Fruit fly (Drosophila melanogaster): Measurements from ENCODE around the gene CG7330.

The CG7330 gene

DNA sequence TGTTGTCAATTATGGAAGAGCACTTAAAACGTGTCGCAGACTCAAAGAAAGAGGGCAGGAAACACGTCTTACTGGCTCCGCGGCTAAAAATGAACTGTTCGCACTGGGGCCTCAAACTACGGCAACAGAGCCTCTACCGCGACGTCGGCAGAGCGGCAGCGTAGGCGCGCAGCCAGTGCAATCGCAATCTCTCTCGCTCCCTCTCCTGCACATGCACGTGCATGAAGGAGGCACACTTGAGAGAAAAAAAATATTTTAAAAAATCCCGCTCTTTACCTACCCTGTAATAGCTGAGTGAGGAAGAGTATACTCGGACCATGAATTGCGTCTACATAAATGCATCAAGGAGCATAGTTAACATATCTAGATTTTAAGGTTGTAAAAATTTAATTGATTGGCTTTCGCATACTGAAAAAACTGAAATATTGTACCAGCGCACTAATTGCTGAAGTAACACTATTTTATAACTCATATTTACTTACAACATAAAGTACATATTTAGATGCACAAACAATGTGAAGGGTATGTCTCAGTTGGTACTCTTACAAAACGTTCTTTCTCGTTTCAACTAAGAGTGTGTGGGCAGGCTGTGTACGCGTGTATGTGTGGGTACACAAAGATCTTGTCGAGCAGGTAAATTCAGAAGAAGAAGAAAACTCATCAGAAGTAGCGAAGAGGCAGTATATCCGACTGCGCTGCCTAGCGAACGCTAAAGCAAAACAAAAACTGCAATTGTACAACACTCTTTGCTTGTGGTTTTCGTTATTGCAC is 37.0 kb downstream of the CG7330 start, which contains the start of gene hid (continued):
- TF ChIP-seq H15 (GFP tag; IDR thresholded peaks at IDR 0.05): 0 out of 3 replicates have a peak, but pooled peaks have one; percentile 44
- no peak for TF ChIP-seq CG2129 (GFP tag; IDR thresholded peaks at IDR 0.05; ENCODE audit: partially characterized antibody)
- TF ChIP-seq gem (tag; optimal IDR thresholded peaks at IDR 0.05): peak; percentile 91
- TF ChIP-seq Vsx1 (GFP tag; optimal IDR thresholded peaks at IDR 0.05): peak; percentile 73
- TF ChIP-seq onecut (GFP tag; IDR thresholded peaks at IDR 0.05): peak; percentile 76
- TF ChIP-seq CG2875 (GFP tag; optimal IDR thresholded peaks at IDR 0.05): peak; percentile 67
- TF ChIP-seq CG14667 (GFP tag; IDR thresholded peaks at IDR 0.05): peak; percentile 74
- peak; percentile 70; the same call in 1 of the 3 replicates for TF ChIP-seq ci (GFP tag; IDR thresholded peaks at IDR 0.05)
- peak; percentile 79 for TF ChIP-seq CG17359 (tag; optimal IDR thresholded peaks at IDR 0.05)
- TF ChIP-seq CG12391 (tag; optimal IDR thresholded peaks at IDR 0.05): peak; percentile 86
- peak; percentile 60 for TF ChIP-seq CG13296 (GFP tag; optimal IDR thresholded peaks at IDR 0.05)
- TF ChIP-seq Camta (GFP tag; optimal IDR thresholded peaks at IDR 0.05): peak; percentile 88
- peak; percentile 50 for TF ChIP-seq CG31388 (GFP tag; optimal IDR thresholded peaks at IDR 0.05)
- TF ChIP-seq CG18599 (GFP tag; optimal IDR thresholded peaks at IDR 0.05): peak; percentile 80
- TF ChIP-seq CG9932 (GFP tag; IDR thresholded peaks at IDR 0.05): peak; percentile 67
- peak; percentile 95 for TF ChIP-seq CG3163 (GFP tag; optimal IDR thresholded peaks at IDR 0.05)
- peak; percentile 84 for TF ChIP-seq CG1529 (GFP tag; optimal IDR thresholded peaks at IDR 0.05)
- peak; percentile 82 for TF ChIP-seq Atf3 (GFP tag; optimal IDR thresholded peaks at IDR 0.05)
- TF ChIP-seq CG11560 (tag; IDR thresholded peaks at IDR 0.05): peak; percentile 51; the same call in 1 of the 3 replicates
- peak; percentile 62 for TF ChIP-seq crc (GFP tag; optimal IDR thresholded peaks at IDR 0.05)
- peak; percentile 73 for TF ChIP-seq CG2202 (tag; optimal IDR thresholded peaks at IDR 0.05)
- peak; percentile 61 for TF ChIP-seq scrt (GFP tag; optimal IDR thresholded peaks at IDR 0.05)
- TF ChIP-seq fru (optimal IDR thresholded peaks at IDR 0.05): no peak
- peak; percentile 76 for TF ChIP-seq BtbVII (GFP tag; optimal IDR thresholded peaks at IDR 0.05)
- TF ChIP-seq ewg (GFP tag; optimal IDR thresholded peaks at IDR 0.05): peak; percentile 71
- peak; percentile 98 for TF ChIP-seq D19B (GFP tag; optimal IDR thresholded peaks at IDR 0.05)
- TF ChIP-seq Nf-YB (GFP tag; optimal IDR thresholded peaks at IDR 0.05): peak; percentile 76
- 0 out of 2 replicates have a peak, but pooled peaks have one; percentile 34 for TF ChIP-seq CG43689 (GFP tag; IDR thresholded peaks at IDR 0.05)
- TF ChIP-seq CG1647 (GFP tag; optimal IDR thresholded peaks at IDR 0.05): peak; percentile 68
- peak; percentile 72; the same call in 2 of the 3 replicates for TF ChIP-seq so (GFP tag; IDR thresholded peaks at IDR 0.05)
- peak; percentile 47; the same call in 1 of the 2 replicates for TF ChIP-seq bowl (GFP tag; IDR thresholded peaks at IDR 0.05)
- peak; percentile 89 for TF ChIP-seq sqz (GFP tag; optimal IDR thresholded peaks at IDR 0.05)
- TF ChIP-seq zfh1 (GFP tag; IDR thresholded peaks at IDR 0.05): peak; percentile 78
- peak; percentile 85 for TF ChIP-seq CG8290 (GFP tag; optimal IDR thresholded peaks at IDR 0.05)
- peak; percentile 43 to 70 for TF ChIP-seq CG8290 (tag; optimal IDR thresholded peaks at IDR 0.05)
- peak in 1 of 3 experiments; percentile 92 for TF ChIP-seq Stat92E (GFP tag; optimal IDR thresholded peaks at IDR 0.05)
- TF ChIP-seq CG7987 (GFP tag; optimal IDR thresholded peaks at IDR 0.05): peak; percentile 61
- TF ChIP-seq BEAF-32 (GFP tag; optimal IDR thresholded peaks at IDR 0.05): no peak
- TF ChIP-seq CG32767 (GFP tag; IDR thresholded peaks at IDR 0.05): peak; percentile 84; the same call in 1 of the 2 replicates
- peak; percentile 86 for TF ChIP-seq sisA (GFP tag; IDR thresholded peaks at IDR 0.05)
- TF ChIP-seq gce (GFP tag; IDR thresholded peaks at IDR 0.05): no peak; the same call in 2 of the 3 replicates
- peak; percentile 88 for TF ChIP-seq tio (GFP tag; optimal IDR thresholded peaks at IDR 0.05)
- TF ChIP-seq CG11398 (GFP tag; optimal IDR thresholded peaks at IDR 0.05): peak; percentile 71
- no peak for TF ChIP-seq Sin3A (optimal IDR thresholded peaks at IDR 0.05)
- 0 out of 4 replicates have a peak, but pooled peaks have one; percentile 34 for TF ChIP-seq Dll (GFP tag; IDR thresholded peaks at IDR 0.05; ENCODE audit: partially characterized antibody)
- TF ChIP-seq CG15479 (GFP tag; optimal IDR thresholded peaks at IDR 0.05): peak; percentile 94
- peak; percentile 83 for TF ChIP-seq wor (GFP tag; IDR thresholded peaks at IDR 0.05)
- TF ChIP-seq Oaz (GFP tag; IDR thresholded peaks at IDR 0.05): peak; percentile 75
- peak; percentile 79 for TF ChIP-seq HmgD (GFP tag; optimal IDR thresholded peaks at IDR 0.05)

Data from whole organism, embryonic.